Worm (Caenorhabditis elegans) whole organism, L4 larva: Measurements from ENCODE around the gene thoc-7.
A peak's percentile ranks its signal among the peaks of the same experiment; 100 is the strongest.
"Not testable (repeated sequence)": the region's sequence is repeated elsewhere in the genome, so short reads cannot be mapped to it uniquely, and the experiment has no call there.

Source experiments
- F26F4.8 ChIP-seq: fragments of 200-800 bp; sonication (Bioruptor generic); conservative IDR thresholded peaks from 2 replicates; pipeline ENCODE4 v1.3.6; 2022; ENCODE audit warnings: missing genetic modification characterization, missing compliant biosample characterization
- F49E8.2 ChIP-seq: sonication (generic microtip); optimal IDR thresholded peaks from 2 replicates; lab custom pipeline; 2016; ENCODE audit warnings: missing compliant biosample characterization, mild to moderate bottlenecking, missing genetic modification characterization, borderline replicate concordance
- Y105C5A.15 ChIP-seq: fragments of 200-800 bp; sonication (Bioruptor generic); IDR thresholded peaks from 2 replicates; pipeline ENCODE4 v1.3.6; 2022; ENCODE audit warnings: missing genetic modification characterization, missing compliant biosample characterization
- Y5F2A.4 ChIP-seq: fragments of 200-800 bp; sonication (Bioruptor generic); optimal IDR thresholded peaks from 2 replicates; lab custom pipeline; 2018; ENCODE audit warnings: mild to moderate bottlenecking, missing genetic modification characterization, missing compliant biosample characterization
- ZK546.5 ChIP-seq, 2 experiments: sonication (generic microtip); optimal IDR thresholded peaks; 2 replicates each; lab custom pipeline; 2017; ENCODE audit warnings: missing biosample characterization in 2 of 2, missing genetic modification characterization in 2 of 2
- arid-1 ChIP-seq: fragments of 200-800 bp; sonication (Bioruptor generic); conservative IDR thresholded peaks from 2 replicates; pipeline ENCODE4 v1.3.6; 2022; ENCODE audit warnings: missing genetic modification reagents, missing genetic modification characterization, missing compliant biosample characterization
- attf-4 ChIP-seq: sonication (generic microtip); optimal IDR thresholded peaks from 3 replicates; lab custom pipeline; 2017; ENCODE audit warnings: missing biosample characterization, missing genetic modification characterization
- ceh-28 ChIP-seq: fragments of 150-350 bp; optimal IDR thresholded peaks from 2 replicates; lab custom pipeline; 2014; ENCODE audit warnings: missing biosample characterization, missing genetic modification reagents, missing genetic modification characterization
- ceh-32 ChIP-seq: sonication (generic microtip); optimal IDR thresholded peaks from 2 replicates; lab custom pipeline; 2016; ENCODE audit warnings: mild to moderate bottlenecking, missing genetic modification characterization, missing compliant biosample characterization; ENCODE audit not compliant: poor library complexity
- ceh-44 ChIP-seq: fragments of 200-800 bp; sonication (Bioruptor generic); IDR thresholded peaks from 2 replicates; pipeline ENCODE4 v1.3.6; 2022; ENCODE audit warnings: missing genetic modification reagents, missing genetic modification characterization, missing compliant biosample characterization
- ceh-62 ChIP-seq: sonication (generic microtip); optimal IDR thresholded peaks from 2 replicates; lab custom pipeline; 2017; ENCODE audit warnings: missing biosample characterization, missing genetic modification characterization
- daf-12 ChIP-seq: fragments of 150-350 bp; optimal IDR thresholded peaks from 2 replicates; lab custom pipeline; 2014; ENCODE audit warnings: missing biosample characterization, missing genetic modification reagents, missing genetic modification characterization
- dmd-8 ChIP-seq: fragments of 200-800 bp; sonication (Bioruptor generic); IDR thresholded peaks from 2 replicates; pipeline ENCODE4 v1.3.6; 2022; ENCODE audit warnings: missing genetic modification characterization, missing compliant biosample characterization
- dmd-9 ChIP-seq: fragments of 200-800 bp; sonication (Bioruptor generic); IDR thresholded peaks from 2 replicates; pipeline ENCODE4 v1.3.6; 2022; ENCODE audit warnings: missing genetic modification reagents, missing genetic modification characterization, missing compliant biosample characterization
- egl-27 ChIP-seq: sonication (generic microtip); optimal IDR thresholded peaks from 3 replicates; lab custom pipeline; 2017; ENCODE audit warnings: missing biosample characterization, missing genetic modification reagents, missing genetic modification characterization
- hlh-30 ChIP-seq: sonication (generic microtip); optimal IDR thresholded peaks from 2 replicates; lab custom pipeline; 2017; ENCODE audit warnings: antibody characterized with exemption, mild to moderate bottlenecking, missing genetic modification characterization, missing compliant biosample characterization; ENCODE audit not compliant: insufficient read depth
- hmg-1.1 ChIP-seq: fragments of 200-800 bp; sonication (Bioruptor generic); IDR thresholded peaks from 2 replicates; pipeline ENCODE4 v1.3.6; 2022; ENCODE audit warnings: missing genetic modification reagents, missing genetic modification characterization, missing compliant biosample characterization
- jun-1 ChIP-seq: fragments of 150-350 bp; optimal IDR thresholded peaks from 2 replicates; lab custom pipeline; 2014; ENCODE audit warnings: missing biosample characterization, missing genetic modification reagents, missing genetic modification characterization
- lim-7 ChIP-seq: fragments of 200-800 bp; sonication (Bioruptor generic); IDR thresholded peaks from 2 replicates; pipeline ENCODE4 v1.3.6; 2022; ENCODE audit warnings: missing genetic modification characterization, missing compliant biosample characterization
- lin-1 ChIP-seq: fragments of 200-800 bp; sonication (Bioruptor generic); IDR thresholded peaks from 2 replicates; pipeline ENCODE4 v1.3.6; 2022; ENCODE audit warnings: missing genetic modification reagents, missing genetic modification characterization, missing compliant biosample characterization
- lin-38 ChIP-seq: fragments of 200-800 bp; sonication (Bioruptor generic); IDR thresholded peaks from 2 replicates; pipeline ENCODE4 v1.3.6; 2022; ENCODE audit warnings: missing genetic modification reagents, missing genetic modification characterization, missing compliant biosample characterization
- lsy-2 ChIP-seq, 2 experiments: fragments of 150-350 bp in 1 of 2; sonication (generic microtip) in 1 of 2; optimal IDR thresholded peaks; 2 replicates each; lab custom pipeline; 2014 to 2017; ENCODE audit warnings: missing biosample characterization in 2 of 2, missing genetic modification characterization in 2 of 2
- mdt-29 ChIP-seq: fragments of 200-800 bp; sonication (Bioruptor generic); IDR thresholded peaks from 2 replicates; pipeline ENCODE4 v1.3.6; 2022; ENCODE audit warnings: missing genetic modification reagents, missing genetic modification characterization, missing compliant biosample characterization
- mep-1 ChIP-seq: fragments of 150-350 bp; sonication (generic microtip); optimal IDR thresholded peaks from 3 replicates; lab custom pipeline; 2014; ENCODE audit warnings: missing biosample characterization, missing genetic modification characterization
- nhr-10 ChIP-seq: fragments of 150-350 bp; optimal IDR thresholded peaks from 2 replicates; lab custom pipeline; 2014; ENCODE audit warnings: missing biosample characterization, missing genetic modification characterization
- nhr-237 ChIP-seq: sonication (generic microtip); optimal IDR thresholded peaks from 2 replicates; lab custom pipeline; 2017; ENCODE audit warnings: missing biosample characterization, missing genetic modification characterization
- nhr-28 ChIP-seq: fragments of 150-350 bp; optimal IDR thresholded peaks from 2 replicates; lab custom pipeline; 2014; ENCODE audit warnings: missing biosample characterization, missing genetic modification characterization
- pha-4 ChIP-seq, 2 experiments: fragments of 150-350 bp in 1 of 2; fragments of 200-800 bp in 1 of 2; sonication (Bioruptor generic) in 1 of 2; IDR thresholded peaks in 1 of 2; optimal IDR thresholded peaks in 1 of 2; 2 replicates each; pipeline versions ENCODE4 v1.3.6 to Lab custom; 2014 to 2022; ENCODE audit warnings: missing genetic modification characterization in 2 of 2, missing genetic modification reagents in 2 of 2, missing biosample characterization in 1 of 2, missing compliant biosample characterization in 1 of 2
- pqm-1 ChIP-seq: sonication (generic microtip); optimal IDR thresholded peaks from 2 replicates; lab custom pipeline; 2017; ENCODE audit warnings: missing biosample characterization, missing genetic modification characterization
- set-16 ChIP-seq: fragments of 200-800 bp; sonication (Bioruptor generic); IDR thresholded peaks from 2 replicates; pipeline ENCODE4 v1.3.6; 2022; ENCODE audit warnings: missing genetic modification reagents, missing genetic modification characterization, missing compliant biosample characterization
- skn-1 ChIP-seq: fragments of 150-350 bp; optimal IDR thresholded peaks from 2 replicates; lab custom pipeline; 2014; ENCODE audit warnings: missing biosample characterization, missing genetic modification characterization
- snpc-1.2 ChIP-seq: fragments of 200-800 bp; sonication (Bioruptor generic); IDR thresholded peaks from 2 replicates; pipeline ENCODE4 v1.3.6; 2022; ENCODE audit warnings: missing genetic modification reagents, missing genetic modification characterization, missing compliant biosample characterization
- unc-62 ChIP-seq, 3 experiments: fragments of 150-350 bp in 1 of 3; sonication (generic microtip); optimal IDR thresholded peaks in 2 of 3; peaks in 1 of 3; 1 replicate in 1 of 3; 2 replicates in 2 of 3; lab custom pipeline; 2014 to 2017; ENCODE audit warnings: missing biosample characterization in 3 of 3, missing genetic modification characterization in 3 of 3, missing genetic modification reagents in 3 of 3, missing genotype in 1 of 3
- zfp-2 ChIP-seq: sonication (generic microtip); optimal IDR thresholded peaks from 2 replicates; lab custom pipeline; 2016; ENCODE audit warnings: mild to moderate bottlenecking, missing genetic modification characterization, missing compliant biosample characterization
- zfp-3 ChIP-seq: fragments of 200-800 bp; sonication (Bioruptor generic); conservative IDR thresholded peaks from 2 replicates; pipeline ENCODE4 v1.3.6; 2022; ENCODE audit warnings: missing genetic modification reagents, missing genetic modification characterization, missing compliant biosample characterization

Gene thoc-7

DNA sequence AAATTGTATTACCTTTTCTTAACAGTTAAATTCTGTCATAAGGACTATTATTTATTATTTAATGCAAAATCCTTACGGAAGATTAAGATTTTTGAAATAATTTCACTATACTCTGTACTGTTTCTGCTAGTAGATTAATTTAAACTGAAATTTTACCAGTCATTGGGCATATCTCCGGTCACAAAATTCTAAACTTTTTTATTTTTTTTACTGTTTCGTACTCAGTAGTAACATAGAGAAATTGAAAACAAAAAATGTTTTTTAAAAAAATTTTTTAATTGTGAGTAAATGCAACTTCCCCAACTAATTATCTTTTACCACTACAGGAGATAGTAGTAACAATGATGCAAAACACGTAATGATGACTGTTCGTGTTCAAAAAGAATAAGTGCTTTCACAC lies 44.2 kb upstream of the thoc-7 start:
- TF ChIP-seq snpc-1.2 (GFP tag; lab: Robert Waterston, UW) (peak; percentile 74), lsy-2 (tag; optimal IDR thresholded peaks at IDR 0.05; lab: Kevin White, UChicago) (no peak), zfp-2 (tag; lab: Kevin White, UChicago) (no peak), F26F4.8 (no peak), F49E8.2 (no peak), hmg-1.1 (no peak)

DNA sequence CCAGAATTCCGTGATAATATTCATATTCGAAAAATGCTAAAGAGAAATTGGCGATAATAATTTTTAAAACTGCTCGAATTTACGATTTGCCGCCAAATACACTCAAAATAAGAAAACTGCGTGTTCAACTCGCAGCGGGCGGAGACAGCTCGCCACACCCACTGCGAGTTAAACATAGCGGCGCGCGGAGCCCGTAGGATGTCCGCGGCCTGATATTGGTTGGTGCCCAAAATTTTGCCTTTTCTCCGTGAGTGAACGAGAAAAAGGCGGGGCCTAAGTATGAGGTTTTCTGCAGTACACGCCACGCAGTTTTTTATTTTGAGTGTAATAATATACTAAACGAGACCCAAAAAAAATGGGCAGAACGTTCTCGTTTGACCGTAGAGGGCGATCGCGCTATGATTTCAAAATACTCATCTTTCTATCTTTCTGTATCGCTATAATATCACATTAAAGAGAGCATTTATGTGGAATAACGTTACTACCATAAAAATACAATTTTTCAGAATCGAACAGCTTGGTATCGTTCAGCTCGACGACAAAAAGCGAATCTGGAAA lies 27.1 kb upstream of the thoc-7 start:
- TF ChIP-seq snpc-1.2 (GFP tag; lab: Robert Waterston, UW), result peak; percentile 99
- TF ChIP-seq F49E8.2, result peak; percentile 36
- TF ChIP-seq set-16 (GFP tag; lab: Robert Waterston, UW), result 0 out of 2 replicates have a peak, but pooled peaks have one; percentile 10
- TF ChIP-seq, all 104 proteins: peak for 3; not testable (repeated sequence) for 101

ce11 chrIV:13860459-13860858 lies 22.1 kb upstream of the thoc-7 start:
- TF ChIP-seq lim-7 (GFP tag; lab: Robert Waterston, UW) (no peak), hlh-30 (tag; lab: Kevin White, UChicago) (no peak), ceh-32 (no peak), egl-27 (tag; lab: Kevin White, UChicago) (no peak), dmd-8 (GFP tag; lab: Robert Waterston, UW) (no peak), arid-1 (GFP tag; lab: Robert Waterston, UW) (no peak), Y105C5A.15 (GFP tag; lab: Robert Waterston, UW) (no peak), ZK546.5 (tag; optimal IDR thresholded peaks at IDR 0.05; lab: Kevin White, UChicago) (no peak), dmd-9 (no peak), daf-12 (tag; lab: Kevin White, UChicago) (no peak), skn-1 (no peak), nhr-237 (tag; lab: Kevin White, UChicago) (no peak), zfp-3 (GFP tag; lab: Robert Waterston, UW) (no peak), ceh-28 (no peak), jun-1 (no peak)

DNA sequence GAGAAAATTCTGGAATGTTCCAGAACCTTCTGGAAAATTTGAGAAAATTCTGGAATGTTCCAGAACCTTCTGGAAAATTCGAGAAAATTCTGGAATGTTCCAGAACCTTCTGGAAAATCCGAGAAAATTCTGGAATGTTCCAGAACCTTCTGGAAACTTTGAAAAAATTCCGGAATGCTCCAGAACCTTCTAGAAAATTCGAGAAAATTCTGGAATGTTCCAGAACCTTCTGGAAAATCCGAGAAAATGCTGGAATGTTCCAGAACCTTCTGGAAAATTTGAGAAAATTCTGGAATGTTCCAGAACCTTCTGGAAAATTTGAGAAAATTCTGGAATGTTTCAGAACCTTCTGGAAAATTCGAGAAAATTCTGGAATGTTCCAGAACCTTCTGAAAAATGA lies 20.5 kb upstream of the thoc-7 start:
- TF ChIP-seq lin-38 (GFP tag; lab: Robert Waterston, UW) (peak; percentile 38; the same call in 1 of the 2 replicates), snpc-1.2 (GFP tag; lab: Robert Waterston, UW) (peak; percentile 81), lin-1 (GFP tag; lab: Robert Waterston, UW) (peak; percentile 51; the same call in 1 of the 2 replicates), pha-4 (GFP tag; IDR thresholded peaks at IDR 0.05; lab: Robert Waterston, UW) (0 out of 2 replicates have a peak, but pooled peaks have one; percentile 28), mdt-29 (GFP tag; lab: Robert Waterston, UW) (peak; percentile 55)
- TF ChIP-seq pha-4 (tag; optimal IDR thresholded peaks at IDR 0.05; lab: Kevin White, UChicago), result not testable (repeated sequence)

ce11 chrIV:13865172-13865571 lies 17.4 kb upstream of the thoc-7 start, which contains the start of gene vamp-8:
Gene vamp-8 (minus strand): TSS chrIV:13865196.
- TF ChIP-seq pha-4 (GFP tag; IDR thresholded peaks at IDR 0.05; lab: Robert Waterston, UW) (no peak), pha-4 (tag; optimal IDR thresholded peaks at IDR 0.05; lab: Kevin White, UChicago) (peak; percentile 91), nhr-28 (peak; percentile 76), arid-1 (GFP tag; lab: Robert Waterston, UW) (no peak), mep-1 (no peak), attf-4 (tag; lab: Kevin White, UChicago) (no peak), snpc-1.2 (GFP tag; lab: Robert Waterston, UW) (no peak)

DNA sequence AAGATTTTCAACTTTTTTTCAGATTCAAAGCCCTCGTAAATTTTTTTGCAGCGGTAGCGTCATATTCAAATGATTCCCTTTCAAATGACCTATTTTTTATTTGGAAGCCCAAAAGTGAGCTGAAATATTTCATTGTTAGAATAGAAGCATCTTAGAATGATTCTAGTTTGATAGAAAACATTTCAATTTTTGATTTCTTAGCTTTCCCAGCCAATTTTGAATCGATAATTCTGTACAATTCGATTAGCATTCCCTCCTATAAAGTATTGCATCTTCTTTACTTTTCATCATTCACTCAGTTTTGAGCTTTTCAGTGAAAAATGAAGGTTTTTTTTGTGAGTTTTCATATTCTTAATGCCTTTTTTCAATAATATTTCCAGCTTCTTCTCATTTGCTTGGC lies 15.8 kb upstream of the thoc-7 start, which contains the start of gene B0513.90:
Gene B0513.90 (plus strand): TSS at position 301 of the 400 bp plus-strand sequence.
- TF ChIP-seq ceh-62 (tag; lab: Kevin White, UChicago) (no peak), Y5F2A.4 (GFP tag; lab: Kevin White, UChicago) (no peak), unc-62 (GFP tag; optimal IDR thresholded peaks at IDR 0.05 in 1 of 2; lab: Kevin White, UChicago) (no peak), unc-62 (tag; optimal IDR thresholded peaks at IDR 0.05; lab: Kevin White, UChicago) (no peak), ceh-44 (GFP tag; lab: Robert Waterston, UW) (no peak), hmg-1.1 (no peak), nhr-10 (tag; lab: Kevin White, UChicago) (no peak), pqm-1 (no peak)
